Fruit fly (Drosophila melanogaster): ENCODE results near the gene CG14852.

CG14852 gene

DNA sequence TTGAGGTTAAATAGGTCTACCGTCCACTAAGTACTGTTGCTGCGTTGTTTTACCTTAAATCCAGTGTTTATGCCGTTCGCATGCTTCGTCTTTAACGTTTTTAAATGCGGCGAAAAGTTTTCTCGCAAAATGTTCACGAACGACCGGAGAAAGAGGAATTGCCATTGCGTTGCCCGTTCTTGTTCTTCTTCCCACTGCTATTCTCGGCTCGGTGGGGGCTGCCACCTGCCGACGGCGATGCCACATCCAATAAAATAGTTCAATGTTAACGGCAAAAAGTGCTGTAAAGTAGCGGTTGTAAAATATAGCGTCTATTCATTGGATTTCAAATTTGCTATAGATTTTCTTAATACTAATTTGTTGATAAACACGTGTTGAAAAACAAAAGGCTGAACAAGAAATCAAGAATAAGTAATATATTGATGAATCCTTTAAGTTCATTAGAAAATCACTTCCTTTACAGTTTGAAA is 10.0 kb downstream of the CG14852 start, which contains the start of gene CG7987 (continued):
- peak; percentile 74 for TF ChIP-seq CG1603 (tag; optimal IDR thresholded peaks at IDR 0.05)
- TF ChIP-seq CG10267 (tag; optimal IDR thresholded peaks at IDR 0.05) = peak; percentile 78
- TF ChIP-seq CG14441 (GFP tag; IDR thresholded peaks at IDR 0.05) = no peak
- TF ChIP-seq Myb (GFP tag; optimal IDR thresholded peaks at IDR 0.05) = peak; percentile 96
- no peak for TF ChIP-seq Dek (tag; optimal IDR thresholded peaks at IDR 0.05)
- TF ChIP-seq crc (GFP tag; optimal IDR thresholded peaks at IDR 0.05) = no peak
- peak; percentile 27 for TF ChIP-seq CG2712 (tag; optimal IDR thresholded peaks at IDR 0.05)
- peak; percentile 58 for TF ChIP-seq CG13624 (GFP tag; optimal IDR thresholded peaks at IDR 0.05)
- TF ChIP-seq cad (GFP tag; optimal IDR thresholded peaks at IDR 0.05) = no peak
- peak; percentile 40; the same call in 1 of the 3 replicates for TF ChIP-seq CG34224 (GFP tag; IDR thresholded peaks at IDR 0.05; ENCODE audit: partially characterized antibody)
- no peak for TF ChIP-seq ranshi (GFP tag; IDR thresholded peaks at IDR 0.05)
- TF ChIP-seq CG4328 (GFP tag; optimal IDR thresholded peaks at IDR 0.05) = no peak
- TF ChIP-seq sens (GFP tag) = peak; percentile 86
- TF ChIP-seq CG6689 (GFP tag; IDR thresholded peaks at IDR 0.05) = no peak
- no peak for TF ChIP-seq Dref (GFP tag; IDR thresholded peaks at IDR 0.05)
- 0 out of 3 replicates have a peak, but pooled peaks have one; percentile 42 for TF ChIP-seq ci (GFP tag; IDR thresholded peaks at IDR 0.05)
- TF ChIP-seq CG15269 (tag; optimal IDR thresholded peaks at IDR 0.05) = peak; percentile 25
- peak; percentile 53; the same call in 2 of the 3 replicates for TF ChIP-seq CG34422 (GFP tag; IDR thresholded peaks at IDR 0.05)
- peak; percentile 6; the same call in 1 of the 3 replicates for TF ChIP-seq Doc3 (GFP tag; IDR thresholded peaks at IDR 0.05; ENCODE audit: partially characterized antibody)
- no peak for TF ChIP-seq sr (GFP tag; IDR thresholded peaks at IDR 0.05)
- peak; percentile 53 for TF ChIP-seq CG9932 (GFP tag; IDR thresholded peaks at IDR 0.05)
- TF ChIP-seq sd (tag; optimal IDR thresholded peaks at IDR 0.05) = no peak
- TF ChIP-seq zf30C (GFP tag; optimal IDR thresholded peaks at IDR 0.05) = peak; percentile 21
- peak; percentile 78 for TF ChIP-seq kah (GFP tag; optimal IDR thresholded peaks at IDR 0.05)
- TF ChIP-seq Pdp1 (GFP tag; optimal IDR thresholded peaks at IDR 0.05) = peak in 1 of 2 experiments; percentile 23
- TF ChIP-seq sug (tag; optimal IDR thresholded peaks at IDR 0.05) = peak; percentile 64
- peak; percentile 15 for TF ChIP-seq dm (GFP tag; optimal IDR thresholded peaks at IDR 0.05)
- peak; percentile 87 for TF ChIP-seq Ets97D (GFP tag; optimal IDR thresholded peaks at IDR 0.05)
- TF ChIP-seq fd96Cb (tag; optimal IDR thresholded peaks at IDR 0.05) = no peak
- no peak for TF ChIP-seq CG10543 (GFP tag; optimal IDR thresholded peaks at IDR 0.05)
- 0 out of 2 replicates have a peak, but pooled peaks have one; percentile 9 for TF ChIP-seq Rx (GFP tag; IDR thresholded peaks at IDR 0.05)
- TF ChIP-seq BEAF-32 (GFP tag; optimal IDR thresholded peaks at IDR 0.05) = peak; percentile 17
- TF ChIP-seq CG17385 (GFP tag; optimal IDR thresholded peaks at IDR 0.05) = peak; percentile 94
- TF ChIP-seq ttk (GFP tag; IDR thresholded peaks at IDR 0.05) = 0 out of 2 replicates have a peak, but pooled peaks have one; percentile 16
- TF ChIP-seq jumu (GFP tag; optimal IDR thresholded peaks at IDR 0.05) = peak; percentile 37
- TF ChIP-seq NFAT (GFP tag; IDR thresholded peaks at IDR 0.05) = peak; percentile 27; the same call in 1 of the 2 replicates
- peak; percentile 60 for TF ChIP-seq Hmr (GFP tag; optimal IDR thresholded peaks at IDR 0.05)
- TF ChIP-seq CG2202 (tag; optimal IDR thresholded peaks at IDR 0.05) = no peak
- peak; percentile 90 for TF ChIP-seq Lhr (GFP tag; optimal IDR thresholded peaks at IDR 0.05)
- no peak for TF ChIP-seq Hr39 (optimal IDR thresholded peaks at IDR 0.05)
- peak; percentile 36 for TF ChIP-seq CG3163 (GFP tag; optimal IDR thresholded peaks at IDR 0.05)
- TF ChIP-seq chn (GFP tag; optimal IDR thresholded peaks at IDR 0.05) = peak; percentile 43
- no peak for TF ChIP-seq CG6683 (GFP tag; optimal IDR thresholded peaks at IDR 0.05)
- TF ChIP-seq bbx (GFP tag; IDR thresholded peaks at IDR 0.05; ENCODE audit: partially characterized antibody) = peak; percentile 19; the same call in 1 of the 2 replicates
- TF ChIP-seq CG2875 (GFP tag; optimal IDR thresholded peaks at IDR 0.05) = no peak
- TF ChIP-seq Antp (GFP tag; optimal IDR thresholded peaks at IDR 0.05) = peak; percentile 0
- TF ChIP-seq CG9437 (GFP tag; optimal IDR thresholded peaks at IDR 0.05) = no peak
- no peak for TF ChIP-seq dati (GFP tag; IDR thresholded peaks at IDR 0.05)

Measured in whole organism, embryonic.